Fruit fly (Drosophila melanogaster) whole organism, embryonic: Measurements from ENCODE around the gene Nse4.
A peak's percentile ranks its signal among the peaks of the same experiment; 100 is the strongest.

Experiments used
- ATbp ChIP-seq: fragments of 200-800 bp; sonication (Bioruptor generic); optimal IDR thresholded peaks from 2 replicates; lab custom pipeline; 2017; ENCODE audit warnings: missing biosample characterization, mild to moderate bottlenecking, missing genetic modification characterization, missing genetic modification reagents
- Atf6 ChIP-seq: fragments of 200-800 bp; sonication (Bioruptor generic); IDR thresholded peaks from 2 replicates; pipeline ENCODE4 v1.3.6; 2022; ENCODE audit warnings: missing biosample characterization, missing genetic modification characterization
- Bgb ChIP-seq: fragments of 200-800 bp; sonication (Bioruptor generic); IDR thresholded peaks from 2 replicates; pipeline ENCODE4 v1.3.6; 2022; ENCODE audit warnings: missing biosample characterization, missing genetic modification characterization; ENCODE audit not compliant: partially characterized antibody
- C15 ChIP-seq: fragments of 200-800 bp; sonication (Bioruptor generic); IDR thresholded peaks from 3 replicates; pipeline ENCODE4 v1.3.6; 2022; ENCODE audit warnings: missing biosample characterization, missing genetic modification characterization
- CG10321 ChIP-seq: fragments of 200-800 bp; sonication (Bioruptor generic); IDR thresholded peaks from 2 replicates; pipeline ENCODE4 v1.3.6; 2022; ENCODE audit warnings: missing biosample characterization, missing genetic modification characterization
- CG12391 ChIP-seq: fragments of 200-800 bp; sonication (Bioruptor generic); optimal IDR thresholded peaks from 3 replicates; lab custom pipeline; 2018; ENCODE audit warnings: missing biosample characterization, mild to moderate bottlenecking, missing genetic modification characterization, moderate library complexity
- CG12769 ChIP-seq: fragments of 200-800 bp; sonication (Bioruptor generic); optimal IDR thresholded peaks from 2 replicates; lab custom pipeline; 2019; ENCODE audit warnings: missing biosample characterization, mild to moderate bottlenecking, missing genetic modification characterization, moderate library complexity
- CG13287 ChIP-seq: fragments of 200-800 bp; sonication (Bioruptor generic); IDR thresholded peaks from 2 replicates; pipeline ENCODE4 v1.3.6; 2022; ENCODE audit warnings: missing biosample characterization, missing genetic modification characterization; ENCODE audit not compliant: partially characterized antibody
- CG15073 ChIP-seq: fragments of 200-800 bp; sonication (Bioruptor generic); optimal IDR thresholded peaks from 2 replicates; lab custom pipeline; 2016; ENCODE audit warnings: missing biosample characterization, missing genetic modification characterization
- CG17612 ChIP-seq: fragments of 200-800 bp; sonication (Bioruptor generic); IDR thresholded peaks from 2 replicates; pipeline ENCODE4 v1.3.6; 2022; ENCODE audit warnings: missing biosample characterization, missing genetic modification characterization
- CG17802 ChIP-seq: fragments of 200-800 bp; sonication (Bioruptor generic); optimal IDR thresholded peaks from 2 replicates; lab custom pipeline; 2018; ENCODE audit warnings: missing biosample characterization, mild to moderate bottlenecking, missing genetic modification characterization, moderate library complexity
- CG18764 ChIP-seq: fragments of 200-800 bp; sonication (Bioruptor generic); optimal IDR thresholded peaks from 3 replicates; lab custom pipeline; 2016; ENCODE audit warnings: missing biosample characterization, missing genetic modification characterization
- CG2889 ChIP-seq: fragments of 200-800 bp; sonication (Bioruptor generic); IDR thresholded peaks from 3 replicates; pipeline ENCODE4 v1.3.6; 2022; ENCODE audit warnings: missing biosample characterization, missing genetic modification characterization
- CG30403 ChIP-seq: fragments of 200-800 bp; sonication (Bioruptor generic); optimal IDR thresholded peaks from 3 replicates; lab custom pipeline; 2016; ENCODE audit warnings: missing biosample characterization, missing genetic modification characterization
- CG33213 ChIP-seq: fragments of 200-800 bp; sonication (Bioruptor generic); optimal IDR thresholded peaks from 3 replicates; lab custom pipeline; 2016; ENCODE audit warnings: missing biosample characterization, missing genetic modification characterization
- CG34422 ChIP-seq: fragments of 200-800 bp; sonication (Bioruptor generic); IDR thresholded peaks from 3 replicates; pipeline ENCODE4 v1.3.6; 2022; ENCODE audit warnings: missing biosample characterization, missing genetic modification characterization
- CG4617 ChIP-seq: fragments of 200-800 bp; sonication (Bioruptor generic); optimal IDR thresholded peaks from 3 replicates; lab custom pipeline; 2016; ENCODE audit warnings: missing biosample characterization, missing genetic modification characterization, borderline replicate concordance
- CG5180 ChIP-seq: fragments of 200-800 bp; sonication (Bioruptor generic); optimal IDR thresholded peaks from 3 replicates; lab custom pipeline; 2017; ENCODE audit warnings: missing biosample characterization, missing genetic modification characterization, mild to moderate bottlenecking, moderate library complexity, missing genetic modification reagents
- CG9876 ChIP-seq: fragments of 200-800 bp; sonication (Bioruptor generic); optimal IDR thresholded peaks from 2 replicates; lab custom pipeline; 2016; ENCODE audit warnings: missing biosample characterization, missing genetic modification characterization
- CG9932 ChIP-seq: fragments of 200-800 bp; sonication (Bioruptor generic); IDR thresholded peaks from 2 replicates; pipeline ENCODE4 v1.3.6; 2022; ENCODE audit warnings: missing biosample characterization, missing genetic modification characterization
- D19B ChIP-seq: fragments of 200-800 bp; sonication (Bioruptor generic); optimal IDR thresholded peaks from 2 replicates; lab custom pipeline; 2017; ENCODE audit warnings: missing biosample characterization, mild to moderate bottlenecking, missing genetic modification characterization
- Dfd ChIP-seq, 2 experiments: fragments of >200 bp; optimal IDR thresholded peaks; 2 replicates each; lab custom pipeline; 2017; ENCODE audit warnings: missing biosample characterization in 2 of 2, missing genetic modification characterization in 2 of 2
- Dref ChIP-seq: fragments of 200-800 bp; sonication (Bioruptor generic); IDR thresholded peaks from 2 replicates; pipeline ENCODE4 v1.3.6; 2022; ENCODE audit warnings: missing biosample characterization, missing genetic modification characterization
- Gug ChIP-seq: fragments of 200-800 bp; sonication (Bioruptor generic); IDR thresholded peaks from 4 replicates; pipeline ENCODE4 v1.3.6; 2022; ENCODE audit warnings: missing biosample characterization, missing genetic modification characterization
- Hsf ChIP-seq: fragments of 200-800 bp; sonication (Bioruptor generic); optimal IDR thresholded peaks from 3 replicates; lab custom pipeline; 2016; ENCODE audit warnings: missing biosample characterization, missing genetic modification characterization
- Lpt ChIP-seq: fragments of >200 bp; optimal IDR thresholded peaks from 2 replicates; lab custom pipeline; 2018; ENCODE audit warnings: missing biosample characterization, missing genetic modification characterization
- Med ChIP-seq: fragments of 200-800 bp; sonication (Bioruptor generic); peaks from one replicate; lab custom pipeline; 2016; ENCODE audit warnings: missing biosample characterization, missing genetic modification characterization, mild to moderate bottlenecking, inconsistent platforms, moderate library complexity
- Opbp ChIP-seq: fragments of 200-800 bp; sonication (Bioruptor generic); IDR thresholded peaks from 3 replicates; pipeline ENCODE4 v1.3.6; 2022; ENCODE audit warnings: missing biosample characterization, missing genetic modification characterization; ENCODE audit not compliant: partially characterized antibody
- Sry-δ ChIP-seq: fragments of 200-800 bp; sonication (Bioruptor generic); optimal IDR thresholded peaks from 2 replicates; lab custom pipeline; 2016; ENCODE audit warnings: missing biosample characterization, missing genetic modification characterization
- Xrp1 ChIP-seq: fragments of 200-800 bp; sonication (Bioruptor generic); IDR thresholded peaks from 2 replicates; pipeline ENCODE4 v1.3.6; 2022; ENCODE audit warnings: missing biosample characterization, missing genetic modification characterization
- abd-A ChIP-seq: fragments of 200-800 bp; sonication (Bioruptor generic); optimal IDR thresholded peaks from 3 replicates; lab custom pipeline; 2019; ENCODE audit warnings: missing biosample characterization, mild to moderate bottlenecking, missing genetic modification characterization, moderate library complexity
- bcd ChIP-seq: fragments of 200-800 bp; sonication (Bioruptor generic); optimal IDR thresholded peaks from 2 replicates; lab custom pipeline; 2017; ENCODE audit warnings: missing biosample characterization, mild to moderate bottlenecking, missing genetic modification characterization
- btn ChIP-seq: fragments of 200-800 bp; sonication (Bioruptor generic); optimal IDR thresholded peaks from 2 replicates; lab custom pipeline; 2016; ENCODE audit warnings: missing biosample characterization, missing genetic modification characterization
- cg ChIP-seq: fragments of 200-800 bp; sonication (Bioruptor generic); optimal IDR thresholded peaks from 3 replicates; lab custom pipeline; 2019; ENCODE audit warnings: missing biosample characterization, mild to moderate bottlenecking, missing genetic modification characterization, moderate library complexity
- chm ChIP-seq: fragments of 200-800 bp; sonication (Bioruptor generic); IDR thresholded peaks from 2 replicates; pipeline ENCODE4 v1.3.6; 2022; ENCODE audit warnings: missing biosample characterization, missing genetic modification characterization
- corto ChIP-seq: fragments of 200-800 bp; sonication (Bioruptor generic); optimal IDR thresholded peaks from 2 replicates; lab custom pipeline; 2016; ENCODE audit warnings: missing biosample characterization, mild to moderate bottlenecking, missing genetic modification characterization, moderate library complexity
- crol ChIP-seq: fragments of 200-800 bp; sonication (Bioruptor generic); IDR thresholded peaks from 2 replicates; pipeline ENCODE4 v1.3.6; 2022; ENCODE audit warnings: missing biosample characterization, missing genetic modification characterization
- dan ChIP-seq: fragments of 200-800 bp; sonication (Bioruptor generic); IDR thresholded peaks from 2 replicates; pipeline ENCODE4 v1.3.6; 2022; ENCODE audit warnings: missing biosample characterization, missing genetic modification characterization
- gcm ChIP-seq: fragments of 200-800 bp; sonication (Bioruptor generic); optimal IDR thresholded peaks from 2 replicates; lab custom pipeline; 2019; ENCODE audit warnings: missing biosample characterization, mild to moderate bottlenecking, missing genetic modification characterization, moderate library complexity
- grau ChIP-seq: fragments of 200-800 bp; optimal IDR thresholded peaks from 3 replicates; lab custom pipeline; 2019; ENCODE audit warnings: missing biosample characterization, mild to moderate bottlenecking, missing genetic modification characterization, moderate library complexity
- h ChIP-seq: fragments of >200 bp; optimal IDR thresholded peaks from 2 replicates; lab custom pipeline; 2017
- hkb ChIP-seq, 2 experiments: fragments of 200-800 bp in 1 of 2; fragments of >200 bp in 1 of 2; sonication (Bioruptor generic) in 1 of 2; IDR thresholded peaks in 1 of 2; optimal IDR thresholded peaks in 1 of 2; 2 replicates each; pipeline versions ENCODE4 v1.3.6 to Lab custom; 2017 to 2022; ENCODE audit warnings: missing biosample characterization in 1 of 2, missing genetic modification characterization in 1 of 2
- lov ChIP-seq, 2 experiments: fragments of 200-800 bp in 1 of 2; fragments of >200 bp in 1 of 2; sonication (Bioruptor generic) in 1 of 2; IDR thresholded peaks in 1 of 2; optimal IDR thresholded peaks in 1 of 2; 2 replicates in 1 of 2; 3 replicates in 1 of 2; pipeline versions ENCODE4 v1.3.6 to Lab custom; 2017 to 2022; ENCODE audit warnings: missing biosample characterization in 1 of 2, missing genetic modification characterization in 1 of 2
- oc ChIP-seq: fragments of 200-800 bp; sonication (Bioruptor generic); optimal IDR thresholded peaks from 2 replicates; lab custom pipeline; 2018; ENCODE audit warnings: missing biosample characterization, mild to moderate bottlenecking, missing genetic modification characterization, moderate library complexity
- peb ChIP-seq: fragments of 200-800 bp; sonication (Bioruptor generic); IDR thresholded peaks from 2 replicates; pipeline ENCODE4 v1.3.6; 2022; ENCODE audit warnings: missing biosample characterization, missing genetic modification characterization
- sd ChIP-seq: fragments of 200-800 bp; sonication (Bioruptor generic); optimal IDR thresholded peaks from 3 replicates; lab custom pipeline; 2018; ENCODE audit warnings: missing biosample characterization, mild to moderate bottlenecking, missing genetic modification characterization, moderate library complexity
- sens-2 ChIP-seq: fragments of 200-800 bp; sonication (Bioruptor generic); IDR thresholded peaks from 2 replicates; pipeline ENCODE4 v1.3.6; 2022; ENCODE audit warnings: missing biosample characterization, missing genetic modification characterization
- tgo ChIP-seq: fragments of 200-800 bp; sonication (Bioruptor generic); IDR thresholded peaks from 3 replicates; pipeline ENCODE4 v1.3.6; 2022; ENCODE audit warnings: missing biosample characterization, missing genetic modification characterization
- tin ChIP-seq: fragments of 200-800 bp; sonication (Bioruptor generic); optimal IDR thresholded peaks from 3 replicates; lab custom pipeline; 2016; ENCODE audit warnings: missing biosample characterization, missing genetic modification characterization
- tio ChIP-seq: fragments of 200-800 bp; sonication (Bioruptor generic); optimal IDR thresholded peaks from 2 replicates; lab custom pipeline; 2017; ENCODE audit warnings: missing biosample characterization, missing genetic modification characterization, inconsistent platforms
- zfh1 ChIP-seq: fragments of 200-800 bp; sonication (Bioruptor generic); IDR thresholded peaks from 3 replicates; pipeline ENCODE4 v1.3.6; 2022; ENCODE audit warnings: missing biosample characterization, missing genetic modification characterization

The Nse4 gene

DNA sequence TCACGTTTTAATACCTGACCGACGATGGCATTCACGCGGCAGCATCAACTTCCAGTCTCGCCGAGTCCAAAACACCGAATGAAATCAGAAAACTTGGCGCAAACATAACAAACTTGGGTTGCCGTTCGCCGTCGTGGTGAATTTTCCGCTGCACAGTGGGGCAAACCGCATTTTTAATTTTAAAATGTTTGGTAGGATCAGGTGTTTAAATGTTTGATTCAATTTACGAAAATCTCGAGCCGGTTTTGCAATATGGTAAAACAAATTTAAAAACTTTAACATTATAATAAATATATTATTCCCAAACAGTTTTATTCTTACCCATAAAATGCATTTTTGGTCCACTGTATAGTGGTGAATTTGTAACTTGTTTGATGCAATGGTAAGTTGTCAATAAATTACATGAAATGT lies 35.0 kb downstream of the Nse4 start, which contains the start of gene RluA-1 (continued):
- TF ChIP-seq C15 (GFP tag; lab: Robert Waterston, UW): peak; percentile 96
- TF ChIP-seq CG17802 (tag; lab: Kevin White, UChicago): peak; percentile 94
- TF ChIP-seq CG12769: peak; percentile 98
- peak; percentile 95 for TF ChIP-seq D19B
- TF ChIP-seq ATbp (GFP tag; lab: Kevin White, UChicago): peak; percentile 100
- TF ChIP-seq CG12391: peak; percentile 100
- TF ChIP-seq h (lab: Kevin White, UChicago): no peak
- peak; percentile 99 for TF ChIP-seq bcd (GFP tag; lab: Kevin White, UChicago)
- TF ChIP-seq Xrp1 (GFP tag; lab: Robert Waterston, UW): peak; percentile 100
- no peak for TF ChIP-seq Dfd (GFP tag; optimal IDR thresholded peaks at IDR 0.05; lab: Kevin White, UChicago)
- peak; percentile 98 for TF ChIP-seq sens-2 (GFP tag; lab: Robert Waterston, UW)
- peak; percentile 98 for TF ChIP-seq Gug (GFP tag; lab: Robert Waterston, UW)
- peak; percentile 90 for TF ChIP-seq CG9932 (GFP tag; lab: Robert Waterston, UW)
- no peak for TF ChIP-seq Lpt
- peak; percentile 99 for TF ChIP-seq CG30403 (GFP tag; lab: Kevin White, UChicago)
- peak; percentile 98 for TF ChIP-seq CG2889 (GFP tag; lab: Robert Waterston, UW)
- no peak for TF ChIP-seq hkb (optimal IDR thresholded peaks at IDR 0.05; lab: Kevin White, UChicago)
- TF ChIP-seq hkb (GFP tag; IDR thresholded peaks at IDR 0.05; lab: Robert Waterston, UW): peak; percentile 100
- peak; percentile 70 for TF ChIP-seq Opbp (GFP tag; lab: Robert Waterston, UW)
- peak; percentile 100 for TF ChIP-seq tgo (GFP tag; lab: Robert Waterston, UW)
- peak; percentile 70 for TF ChIP-seq crol
- peak; percentile 60 for TF ChIP-seq corto
- peak; percentile 98 for TF ChIP-seq tio (GFP tag; lab: Kevin White, UChicago)
- TF ChIP-seq grau (tag; lab: Kevin White, UChicago): peak; percentile 99
- TF ChIP-seq Bgb: peak; percentile 53
- TF ChIP-seq Hsf: peak; percentile 98
- TF ChIP-seq peb (GFP tag; lab: Robert Waterston, UW): peak; percentile 99
- peak; percentile 100 for TF ChIP-seq zfh1 (GFP tag; lab: Robert Waterston, UW)
- peak; percentile 99 for TF ChIP-seq Med (GFP tag; lab: Kevin White, UChicago)
- TF ChIP-seq CG34422 (GFP tag; lab: Robert Waterston, UW): peak; percentile 100
- TF ChIP-seq dan: peak; percentile 97
- peak; percentile 100 for TF ChIP-seq oc (tag; lab: Kevin White, UChicago)
- TF ChIP-seq abd-A (tag; lab: Kevin White, UChicago): peak; percentile 92
- TF ChIP-seq lov (optimal IDR thresholded peaks at IDR 0.05; lab: Kevin White, UChicago): no peak
- peak; percentile 99 for TF ChIP-seq lov (GFP tag; IDR thresholded peaks at IDR 0.05; lab: Robert Waterston, UW)
- peak; percentile 55 for TF ChIP-seq Sry-δ
- peak; percentile 91 for TF ChIP-seq CG10321 (GFP tag; lab: Robert Waterston, UW)
- peak; percentile 97 for TF ChIP-seq sd (tag; lab: Kevin White, UChicago)
- peak; percentile 98 for TF ChIP-seq CG18764 (GFP tag; lab: Kevin White, UChicago)
- peak; percentile 72 for TF ChIP-seq CG9876 (GFP tag; lab: Kevin White, UChicago)
- peak; percentile 91 for TF ChIP-seq CG15073 (GFP tag; lab: Kevin White, UChicago)
- peak; percentile 100 for TF ChIP-seq chm (GFP tag; lab: Robert Waterston, UW)
- TF ChIP-seq Atf6 (GFP tag; lab: Robert Waterston, UW): peak; percentile 97
- TF ChIP-seq CG13287 (GFP tag; lab: Robert Waterston, UW): peak; percentile 80
- no peak for TF ChIP-seq cg (GFP tag; lab: Kevin White, UChicago)
- TF ChIP-seq CG17612 (GFP tag; lab: Robert Waterston, UW): peak; percentile 99
- peak; percentile 96 for TF ChIP-seq CG5180 (GFP tag; lab: Kevin White, UChicago)
- TF ChIP-seq Dref (GFP tag; lab: Robert Waterston, UW): peak; percentile 44
- peak; percentile 96 for TF ChIP-seq CG33213
- TF ChIP-seq btn (GFP tag; lab: Kevin White, UChicago): peak; percentile 89
- TF ChIP-seq gcm: peak; percentile 100
- TF ChIP-seq tin (GFP tag; lab: Kevin White, UChicago): peak; percentile 99
- TF ChIP-seq CG4617 (GFP tag; lab: Kevin White, UChicago): peak; percentile 99
